Fruit fly (Drosophila melanogaster) whole organism, adult: ENCODE data around the gene SMC1.
A peak's percentile ranks its signal among the peaks of the same experiment; 100 is the strongest.

Source experiments
- CG1620 ChIP-seq: fragments of 200-800 bp; sonication (Bioruptor generic); optimal IDR thresholded peaks from 2 replicates; lab custom pipeline; 2016; ENCODE audit warnings: missing biosample characterization, missing genetic modification characterization
- CG7045 ChIP-seq: fragments of 200-800 bp; sonication (Bioruptor generic); optimal IDR thresholded peaks from 2 replicates; lab custom pipeline; 2017; ENCODE audit warnings: missing biosample characterization, mild to moderate bottlenecking, missing genetic modification characterization
- Clk ChIP-seq: fragments of 200-800 bp; sonication (Bioruptor generic); optimal IDR thresholded peaks from 2 replicates; lab custom pipeline; 2017; ENCODE audit warnings: missing biosample characterization, missing genetic modification characterization
- Crg-1 ChIP-seq: fragments of 200-800 bp; sonication (Bioruptor generic); optimal IDR thresholded peaks from 2 replicates; lab custom pipeline; 2016; ENCODE audit warnings: missing biosample characterization, missing genetic modification characterization
- Hr96 ChIP-seq: fragments of 200-800 bp; sonication (Bioruptor generic); optimal IDR thresholded peaks from 2 replicates; lab custom pipeline; 2016; ENCODE audit warnings: missing biosample characterization, missing genetic modification characterization
- Mnt ChIP-seq: fragments of 200-800 bp; sonication (Bioruptor generic); optimal IDR thresholded peaks from 2 replicates; lab custom pipeline; 2016; ENCODE audit warnings: missing biosample characterization, mild to moderate bottlenecking, missing genetic modification characterization
- cic ChIP-seq: fragments of 200-800 bp; sonication (Bioruptor generic); optimal IDR thresholded peaks from 2 replicates; lab custom pipeline; 2017; ENCODE audit warnings: missing biosample characterization, mild to moderate bottlenecking, missing genetic modification characterization, moderate library complexity
- cnc ChIP-seq, 2 experiments: fragments of >200 bp; optimal IDR thresholded peaks; 2 replicates each; lab custom pipeline; 2017
- ovo ChIP-seq: fragments of 200-800 bp; sonication (Bioruptor generic); optimal IDR thresholded peaks from 2 replicates; lab custom pipeline; 2016; ENCODE audit warnings: missing biosample characterization, missing genetic modification characterization

- TF ChIP-seq cic (GFP tag; lab: Kevin White, UChicago) (peak; percentile 25), Crg-1 (GFP tag; lab: Kevin White, UChicago) (no peak), Mnt (GFP tag; lab: Kevin White, UChicago) (peak; percentile 8), Clk (GFP tag; lab: Kevin White, UChicago) (no peak), cnc (optimal IDR thresholded peaks at IDR 0.05; lab: Kevin White, UChicago) (no peak), CG1620 (GFP tag; lab: Kevin White, UChicago) (no peak), CG7045 (GFP tag; lab: Kevin White, UChicago) (no peak), Hr96 (GFP tag; lab: Kevin White, UChicago) (no peak), ovo (GFP tag; lab: Kevin White, UChicago) (no peak)
These were observed 4.5 kb upstream of the SMC1 start for dm6 chr3R:24053506-24054102.
